Fruit fly (Drosophila melanogaster): ENCODE results near the gene CG9632.

The CG9632 gene

DNA sequence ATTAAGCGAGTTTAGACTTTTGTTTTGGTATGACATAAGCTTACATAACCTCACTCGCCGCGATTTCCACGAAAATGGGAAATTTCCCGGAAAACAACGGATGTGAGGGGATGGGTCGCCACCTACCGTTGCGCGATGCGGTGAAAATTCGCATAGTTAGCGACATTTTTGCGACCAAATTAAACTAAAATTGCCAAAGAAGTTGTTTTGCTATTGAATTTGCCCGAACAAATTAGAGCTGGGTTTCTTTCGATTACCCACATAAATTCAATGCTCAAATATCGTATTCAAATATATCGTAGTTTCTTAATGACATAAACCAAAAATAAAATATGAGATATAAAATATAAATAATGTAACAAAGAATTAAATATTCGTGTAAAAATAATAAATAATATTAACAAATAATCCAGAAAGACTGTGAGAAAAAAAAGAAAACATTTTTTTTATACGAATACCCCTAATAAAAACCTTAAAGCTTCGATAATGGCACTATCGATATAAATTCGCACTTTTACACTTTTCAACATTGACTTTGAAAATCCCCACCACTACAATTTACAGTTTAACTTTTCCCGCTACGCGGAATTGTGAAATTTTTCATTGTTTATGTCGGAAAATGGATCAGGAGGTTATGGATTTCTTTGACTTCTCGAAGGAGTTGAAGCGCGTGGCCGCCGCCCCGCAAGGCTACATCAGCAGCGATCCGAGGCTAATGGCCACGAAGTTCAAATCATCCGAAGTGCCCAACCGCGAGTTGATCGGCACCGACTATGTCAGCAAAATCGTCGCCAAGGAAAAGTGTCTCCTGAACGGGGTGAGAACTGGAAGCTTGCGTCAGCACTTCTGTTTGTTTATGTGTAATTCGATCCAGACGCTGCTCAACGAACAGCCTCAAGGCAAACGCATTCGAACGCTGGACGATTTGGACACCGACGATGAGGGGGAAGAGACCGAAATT lies 22.9 kb upstream of the CG9632 start, which contains the start of the genes ND-23 and spn-E (continued):
- TF ChIP-seq CG7556 (GFP tag; optimal IDR thresholded peaks at IDR 0.05): peak; percentile 44
- TF ChIP-seq sqz (GFP tag; optimal IDR thresholded peaks at IDR 0.05): no peak
- peak; percentile 61 for TF ChIP-seq Dek (tag; optimal IDR thresholded peaks at IDR 0.05)
- peak; percentile 49 for TF ChIP-seq CG1602 (GFP tag; optimal IDR thresholded peaks at IDR 0.05)
- TF ChIP-seq Xbp1 (GFP tag; optimal IDR thresholded peaks at IDR 0.05): peak; percentile 45
- peak; percentile 66 for TF ChIP-seq CG4424 (GFP tag; optimal IDR thresholded peaks at IDR 0.05)
- peak; percentile 11 for TF ChIP-seq Oli (tag; optimal IDR thresholded peaks at IDR 0.05)
- peak; percentile 49 for TF ChIP-seq CG9817 (tag; optimal IDR thresholded peaks at IDR 0.05)
- 0 out of 3 replicates have a peak, but pooled peaks have one; percentile 56 for TF ChIP-seq CG11695 (GFP tag; IDR thresholded peaks at IDR 0.05)
- 0 out of 2 replicates have a peak, but pooled peaks have one; percentile 23 for TF ChIP-seq Drgx (GFP tag; IDR thresholded peaks at IDR 0.05)
- TF ChIP-seq zen2 (GFP tag; IDR thresholded peaks at IDR 0.05; ENCODE audit: partially characterized antibody): peak; percentile 10; the same call in 1 of the 3 replicates
- TF ChIP-seq Sry-δ (GFP tag; optimal IDR thresholded peaks at IDR 0.05): peak; percentile 82
- TF ChIP-seq Dp (GFP tag; optimal IDR thresholded peaks at IDR 0.05): peak; percentile 80
- TF ChIP-seq Hey (tag; optimal IDR thresholded peaks at IDR 0.05): no peak
- TF ChIP-seq Myb (GFP tag; optimal IDR thresholded peaks at IDR 0.05): peak; percentile 36
- peak; percentile 65 for TF ChIP-seq HLH4C (GFP tag; IDR thresholded peaks at IDR 0.05; ENCODE audit: partially characterized antibody)
- TF ChIP-seq dmrt11E (tag; optimal IDR thresholded peaks at IDR 0.05): peak; percentile 66
- peak; percentile 68 for TF ChIP-seq Dref (GFP tag; IDR thresholded peaks at IDR 0.05)
- peak; percentile 88 for TF ChIP-seq Scr (GFP tag; IDR thresholded peaks at IDR 0.05; ENCODE audit: partially characterized antibody)
- peak; percentile 26 for TF ChIP-seq lilli (GFP tag; optimal IDR thresholded peaks at IDR 0.05)
- 0 out of 2 replicates have a peak, but pooled peaks have one; percentile 15 for TF ChIP-seq CG14667 (GFP tag; IDR thresholded peaks at IDR 0.05)
- peak; percentile 54 for TF ChIP-seq Sox100B (GFP tag; optimal IDR thresholded peaks at IDR 0.05)
- peak; percentile 15 for TF ChIP-seq CG2120 (GFP tag; optimal IDR thresholded peaks at IDR 0.05)
- TF ChIP-seq CG32772 (GFP tag; IDR thresholded peaks at IDR 0.05): 0 out of 2 replicates have a peak, but pooled peaks have one; percentile 28
- TF ChIP-seq Dbx (GFP tag; IDR thresholded peaks at IDR 0.05): peak; percentile 73; the same call in 2 of the 3 replicates
- peak; percentile 87 for TF ChIP-seq sna (GFP tag; IDR thresholded peaks at IDR 0.05; ENCODE audit: partially characterized antibody)
- TF ChIP-seq Sox102F (GFP tag; optimal IDR thresholded peaks at IDR 0.05): peak; percentile 59
- peak; percentile 35 for TF ChIP-seq pzg (GFP tag; optimal IDR thresholded peaks at IDR 0.05)
- 0 out of 2 replicates have a peak, but pooled peaks have one; percentile 14 for TF ChIP-seq Taf1 (GFP tag; IDR thresholded peaks at IDR 0.05)
- peak; percentile 75 for TF ChIP-seq inv (GFP tag; IDR thresholded peaks at IDR 0.05; ENCODE audit: partially characterized antibody)
- TF ChIP-seq Aef1 (GFP tag; IDR thresholded peaks at IDR 0.05): peak; percentile 18; the same call in 1 of the 3 replicates
- peak; percentile 52 for TF ChIP-seq bcd (GFP tag; optimal IDR thresholded peaks at IDR 0.05)
- peak; percentile 96 for TF ChIP-seq bigmax (GFP tag; optimal IDR thresholded peaks at IDR 0.05)
- TF ChIP-seq CG3995 (GFP tag; optimal IDR thresholded peaks at IDR 0.05): no peak
- peak; percentile 24; the same call in 1 of the 2 replicates for TF ChIP-seq Adf1 (GFP tag; IDR thresholded peaks at IDR 0.05)
- no peak for TF ChIP-seq CG10321 (GFP tag; IDR thresholded peaks at IDR 0.05)
- 0 out of 4 replicates have a peak, but pooled peaks have one; percentile 30 for TF ChIP-seq chinmo (GFP tag; IDR thresholded peaks at IDR 0.05; ENCODE audit: partially characterized antibody)
- TF ChIP-seq Abd-B (GFP tag; optimal IDR thresholded peaks at IDR 0.05): peak; percentile 46
- peak; percentile 16; the same call in 1 of the 3 replicates for TF ChIP-seq dysf (GFP tag; IDR thresholded peaks at IDR 0.05)
- peak; percentile 69 for TF ChIP-seq CG18262 (tag; optimal IDR thresholded peaks at IDR 0.05)
- TF ChIP-seq CG18764 (GFP tag; optimal IDR thresholded peaks at IDR 0.05): peak; percentile 1
- no peak for TF ChIP-seq HmgD (GFP tag; optimal IDR thresholded peaks at IDR 0.05)
- no peak for TF ChIP-seq Eip74EF (GFP tag; optimal IDR thresholded peaks at IDR 0.05)
- TF ChIP-seq sens (GFP tag): peak; percentile 33
- TF ChIP-seq Med (GFP tag): peak; percentile 75
- peak; percentile 28 for TF ChIP-seq CG17359 (tag; optimal IDR thresholded peaks at IDR 0.05)

Data from whole organism, embryonic.